Worm (Caenorhabditis elegans) whole organism, mixed stage, embryonic: Measurements from ENCODE around the gene R10E4.7.

Experiments
- M03D4.4 ChIP-seq: sonication (generic microtip); optimal IDR thresholded peaks from 2 replicates; lab custom pipeline; 2017; ENCODE audit warnings: mild to moderate bottlenecking, missing genetic modification characterization, missing compliant biosample characterization
- bed-3 ChIP-seq: fragments of 200-800 bp; sonication (Bioruptor generic); optimal IDR thresholded peaks from 3 replicates; lab custom pipeline; 2018; ENCODE audit warnings: mild to moderate bottlenecking, missing genetic modification characterization, moderate library complexity, missing compliant biosample characterization
- blmp-1 ChIP-seq: fragments of 150-350 bp; optimal IDR thresholded peaks from 2 replicates; lab custom pipeline; 2014; ENCODE audit warnings: missing biosample characterization, missing genetic modification characterization
- ceh-39 ChIP-seq: fragments of 150-350 bp; optimal IDR thresholded peaks from 2 replicates; lab custom pipeline; 2014; ENCODE audit warnings: missing biosample characterization, missing genetic modification characterization
- ceh-43 ChIP-seq: fragments of 200-800 bp; sonication (Bioruptor generic); optimal IDR thresholded peaks from 2 replicates; lab custom pipeline; 2018; ENCODE audit warnings: mild to moderate bottlenecking, missing genetic modification characterization, moderate library complexity, missing compliant biosample characterization
- ceh-83 ChIP-seq: fragments of 200-800 bp; sonication (Bioruptor generic); optimal IDR thresholded peaks from 2 replicates; lab custom pipeline; 2018; ENCODE audit warnings: mild to moderate bottlenecking, missing genetic modification characterization, missing compliant biosample characterization
- cnd-1 ChIP-seq: fragments of 200-800 bp; sonication (Bioruptor generic); optimal IDR thresholded peaks from 2 replicates; lab custom pipeline; 2018; ENCODE audit warnings: mild to moderate bottlenecking, missing genetic modification characterization, missing compliant biosample characterization
- drap-1 ChIP-seq: fragments of 200-800 bp; sonication (Bioruptor generic); optimal IDR thresholded peaks from 3 replicates; lab custom pipeline; 2018; ENCODE audit warnings: mild to moderate bottlenecking, missing genetic modification characterization, missing compliant biosample characterization
- elt-1 ChIP-seq: sonication (generic microtip); optimal IDR thresholded peaks from 2 replicates; lab custom pipeline; 2017; ENCODE audit warnings: missing genetic modification characterization, mild to moderate bottlenecking, missing compliant biosample characterization, antibody characterized with exemption, moderate library complexity, borderline replicate concordance; ENCODE audit not compliant: insufficient read depth
- elt-3 ChIP-seq: fragments of 150-350 bp; optimal IDR thresholded peaks from 2 replicates; lab custom pipeline; 2014; ENCODE audit warnings: missing biosample characterization, missing genetic modification characterization
- flh-1 ChIP-seq: fragments of 200-800 bp; sonication (Bioruptor generic); optimal IDR thresholded peaks from 2 replicates; lab custom pipeline; 2018; ENCODE audit warnings: mild to moderate bottlenecking, missing genetic modification characterization, moderate library complexity, missing compliant biosample characterization
- hlh-1 ChIP-seq: fragments of 150-350 bp; optimal IDR thresholded peaks from 2 replicates; lab custom pipeline; 2014; ENCODE audit warnings: missing biosample characterization, missing genetic modification reagents, missing genetic modification characterization
- lin-13 ChIP-seq: fragments of 150-350 bp; optimal IDR thresholded peaks from 2 replicates; lab custom pipeline; 2014; ENCODE audit warnings: missing biosample characterization, missing genetic modification characterization
- lsy-2 ChIP-seq: fragments of 150-350 bp; optimal IDR thresholded peaks from 2 replicates; lab custom pipeline; 2014; ENCODE audit warnings: missing biosample characterization, missing genetic modification characterization
- mab-5 ChIP-seq: fragments of 150-350 bp; optimal IDR thresholded peaks from 2 replicates; lab custom pipeline; 2014; ENCODE audit warnings: missing biosample characterization, missing genetic modification characterization
- mep-1 ChIP-seq: fragments of 150-350 bp; optimal IDR thresholded peaks from 2 replicates; lab custom pipeline; 2017; ENCODE audit warnings: missing biosample characterization, missing genetic modification reagents, missing genetic modification characterization, inconsistent platforms
- mls-2 ChIP-seq: sonication (generic microtip); optimal IDR thresholded peaks from 2 replicates; lab custom pipeline; 2016; ENCODE audit warnings: mild to moderate bottlenecking, missing genetic modification characterization, moderate library complexity, missing compliant biosample characterization
- nhr-12 ChIP-seq: fragments of 150-350 bp; optimal IDR thresholded peaks from 2 replicates; lab custom pipeline; 2014; ENCODE audit warnings: missing biosample characterization, missing genetic modification characterization
- nhr-2 ChIP-seq: fragments of 150-350 bp; optimal IDR thresholded peaks from 2 replicates; lab custom pipeline; 2014; ENCODE audit warnings: missing biosample characterization, missing genetic modification characterization
- nhr-237 ChIP-seq: fragments of 150-350 bp; optimal IDR thresholded peaks from 2 replicates; lab custom pipeline; 2014; ENCODE audit warnings: missing biosample characterization, missing genetic modification characterization
- nhr-28 ChIP-seq: fragments of 150-350 bp; optimal IDR thresholded peaks from 2 replicates; lab custom pipeline; 2014; ENCODE audit warnings: missing biosample characterization, missing genetic modification characterization
- nhr-76 ChIP-seq: sonication (generic microtip); optimal IDR thresholded peaks from 2 replicates; lab custom pipeline; 2017; ENCODE audit warnings: missing biosample characterization, missing genetic modification characterization
- pha-4 ChIP-seq: fragments of 150-350 bp; optimal IDR thresholded peaks from 2 replicates; lab custom pipeline; 2018; ENCODE audit warnings: missing biosample characterization, missing genetic modification reagents, missing genetic modification characterization
- sem-2 ChIP-seq: fragments of 200-800 bp; sonication (Bioruptor generic); optimal IDR thresholded peaks from 2 replicates; lab custom pipeline; 2018; ENCODE audit warnings: mild to moderate bottlenecking, missing genetic modification characterization, missing compliant biosample characterization
- snpc-4 ChIP-seq: fragments of 150-350 bp; optimal IDR thresholded peaks from 2 replicates; lab custom pipeline; 2014; ENCODE audit warnings: missing biosample characterization, missing genetic modification characterization
- sptf-1 ChIP-seq: sonication (generic microtip); optimal IDR thresholded peaks from 2 replicates; lab custom pipeline; 2017; ENCODE audit warnings: mild to moderate bottlenecking, missing genetic modification characterization, moderate library complexity, missing compliant biosample characterization
- unc-120 ChIP-seq: sonication (generic microtip); optimal IDR thresholded peaks from 2 replicates; lab custom pipeline; 2017; ENCODE audit warnings: missing genetic modification characterization, missing compliant biosample characterization; ENCODE audit not compliant: poor library complexity, severe bottlenecking
- unc-39 ChIP-seq: fragments of 150-350 bp; optimal IDR thresholded peaks from 2 replicates; lab custom pipeline; 2014; ENCODE audit warnings: missing biosample characterization, missing genetic modification characterization
- unc-62 ChIP-seq: fragments of 150-350 bp; optimal IDR thresholded peaks from 2 replicates; lab custom pipeline; 2014; ENCODE audit warnings: missing biosample characterization, missing genetic modification reagents, missing genetic modification characterization
- zip-8 ChIP-seq: fragments of 150-350 bp; optimal IDR thresholded peaks from 2 replicates; lab custom pipeline; 2014; ENCODE audit warnings: missing biosample characterization, missing genetic modification characterization
- ztf-11 ChIP-seq: fragments of 150-350 bp; optimal IDR thresholded peaks from 2 replicates; lab custom pipeline; 2014; ENCODE audit warnings: missing biosample characterization, missing genetic modification characterization

The R10E4.7 gene

DNA sequence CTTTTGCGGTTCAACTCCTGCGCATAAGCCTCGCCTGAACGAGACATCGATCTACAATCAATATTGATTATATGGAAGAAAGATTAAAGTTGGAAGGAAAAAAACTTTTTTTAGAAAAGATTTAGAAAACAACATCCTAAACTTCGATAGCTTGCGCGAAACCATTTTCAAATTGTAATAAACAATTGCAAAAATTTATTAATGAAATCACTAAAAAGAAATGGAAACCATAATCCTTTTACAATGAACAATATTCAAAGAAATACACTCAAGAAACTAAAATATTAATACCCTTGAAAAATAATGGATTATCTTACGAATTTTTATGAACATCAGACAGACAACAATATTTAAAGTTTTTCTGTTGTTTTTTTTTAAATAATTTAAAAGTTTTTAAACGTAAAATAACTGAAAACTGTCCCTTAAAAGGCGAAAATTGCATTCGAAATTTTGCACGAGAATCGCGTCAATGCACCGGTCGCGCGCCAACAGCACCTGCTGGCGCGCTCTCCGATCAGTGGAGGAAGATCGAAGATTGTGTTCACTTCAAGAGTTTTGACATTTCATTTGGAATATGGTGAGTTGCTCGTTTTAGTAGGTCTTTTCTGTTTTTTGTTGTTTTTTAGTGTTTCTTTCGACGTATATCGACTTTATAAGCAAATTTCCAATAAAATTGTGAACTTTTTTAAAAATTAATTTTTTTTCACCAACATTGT, 25.2 kb upstream of the R10E4.7 start, which contains the start of the genes sftb-1 and R10E4.1 (continued):
- TF ChIP-seq blmp-1, result no peak

ce11 chrIII:4271059-4271458, 23.6 kb upstream of the R10E4.7 start:
- no peak for TF ChIP-seq lsy-2
- no peak for TF ChIP-seq mep-1 (tag; lab: Kevin White, UChicago)
- TF ChIP-seq unc-120 (tag; lab: Kevin White, UChicago), result no peak
- TF ChIP-seq M03D4.4, result no peak
- TF ChIP-seq hlh-1 (tag; lab: Kevin White, UChicago), result no peak
- no peak for TF ChIP-seq ceh-39

DNA sequence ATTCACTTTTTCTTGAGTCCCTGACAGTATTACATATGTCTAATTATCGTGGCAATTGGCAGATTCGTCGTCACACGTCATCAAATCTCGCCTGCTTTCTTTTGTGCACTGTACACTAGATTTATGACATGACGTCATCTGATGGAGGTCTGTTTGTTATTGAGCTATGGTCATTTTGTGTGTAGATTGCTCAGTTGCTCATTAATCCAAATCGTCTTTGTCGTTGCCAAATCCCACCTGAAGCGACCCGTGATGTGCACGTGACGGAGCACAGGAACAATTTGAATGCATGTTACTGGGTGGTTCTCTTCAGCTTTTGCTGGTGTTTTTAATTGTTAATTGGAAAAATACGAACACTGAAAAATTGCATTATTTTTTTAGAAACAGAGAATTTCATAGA, 21.7 kb upstream of the R10E4.7 start:
- no peak for TF ChIP-seq unc-120 (tag; lab: Kevin White, UChicago)
- no peak for TF ChIP-seq sem-2 (GFP tag; lab: Kevin White, UChicago)
- TF ChIP-seq mep-1 (tag; lab: Kevin White, UChicago), result no peak
- peak; percentile 25 for TF ChIP-seq ceh-39
- peak; percentile 8 for TF ChIP-seq sptf-1 (tag; lab: Kevin White, UChicago)
- no peak for TF ChIP-seq nhr-12 (tag; lab: Kevin White, UChicago)
- peak; percentile 63 for TF ChIP-seq mls-2 (tag; lab: Kevin White, UChicago)
- TF ChIP-seq ztf-11, result peak; percentile 50
- TF ChIP-seq cnd-1 (tag; lab: Kevin White, UChicago), result peak; percentile 37
- peak; percentile 25 for TF ChIP-seq ceh-43
- TF ChIP-seq nhr-2 (tag; lab: Kevin White, UChicago), result peak; percentile 81
- TF ChIP-seq lin-13 (tag; lab: Kevin White, UChicago), result no peak
- TF ChIP-seq unc-62, result peak; percentile 61
- no peak for TF ChIP-seq elt-1 (tag; lab: Kevin White, UChicago)
- TF ChIP-seq pha-4 (tag; lab: Kevin White, UChicago), result no peak
- TF ChIP-seq mab-5 (tag; lab: Kevin White, UChicago), result no peak
- peak; percentile 74 for TF ChIP-seq zip-8 (tag; lab: Kevin White, UChicago)

DNA sequence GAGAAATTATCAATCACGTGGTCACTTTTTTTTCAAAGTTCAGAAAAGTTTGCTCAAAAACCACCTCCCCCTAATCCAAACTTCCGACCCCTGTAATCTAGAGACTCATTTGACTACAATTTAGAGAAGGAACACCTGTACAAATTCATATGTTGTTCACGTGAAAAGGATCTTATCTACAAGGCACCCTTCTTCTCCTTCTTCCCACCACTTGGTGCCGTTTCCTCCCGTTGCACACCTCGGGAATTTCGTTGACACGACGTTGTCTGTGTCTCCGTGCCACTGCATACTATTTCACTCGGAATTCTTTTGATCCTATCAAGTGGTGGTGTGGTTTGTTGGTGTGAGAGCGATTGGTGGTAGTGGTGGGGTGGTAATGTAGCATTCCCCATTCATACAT, 20.1 kb upstream of the R10E4.7 start:
- TF ChIP-seq sptf-1 (tag; lab: Kevin White, UChicago) (no peak), snpc-4 (tag; lab: Kevin White, UChicago) (no peak), cnd-1 (tag; lab: Kevin White, UChicago) (peak; percentile 56), bed-3 (GFP tag; lab: Kevin White, UChicago) (no peak), elt-1 (tag; lab: Kevin White, UChicago) (peak; percentile 16), M03D4.4 (peak; percentile 14), unc-62 (no peak), flh-1 (GFP tag; lab: Kevin White, UChicago) (no peak), nhr-28 (tag; lab: Kevin White, UChicago) (no peak), nhr-12 (tag; lab: Kevin White, UChicago) (no peak), ceh-43 (no peak), sem-2 (GFP tag; lab: Kevin White, UChicago) (no peak), ceh-83 (GFP tag; lab: Kevin White, UChicago) (no peak), hlh-1 (tag; lab: Kevin White, UChicago) (peak; percentile 77), ceh-39 (peak; percentile 43), elt-3 (tag; lab: Kevin White, UChicago) (no peak), zip-8 (tag; lab: Kevin White, UChicago) (no peak), unc-39 (tag; lab: Kevin White, UChicago) (no peak), nhr-237 (tag; lab: Kevin White, UChicago) (no peak), nhr-76 (tag; lab: Kevin White, UChicago) (no peak), mep-1 (tag; lab: Kevin White, UChicago) (peak; percentile 56), nhr-2 (tag; lab: Kevin White, UChicago) (peak; percentile 81), unc-120 (tag; lab: Kevin White, UChicago) (no peak), pha-4 (tag; lab: Kevin White, UChicago) (no peak), mab-5 (tag; lab: Kevin White, UChicago) (no peak), blmp-1 (no peak), drap-1 (GFP tag; lab: Kevin White, UChicago) (no peak)
